Worm (Caenorhabditis elegans): ENCODE measurements around the gene C04C3.4.

C04C3.4 gene

DNA sequence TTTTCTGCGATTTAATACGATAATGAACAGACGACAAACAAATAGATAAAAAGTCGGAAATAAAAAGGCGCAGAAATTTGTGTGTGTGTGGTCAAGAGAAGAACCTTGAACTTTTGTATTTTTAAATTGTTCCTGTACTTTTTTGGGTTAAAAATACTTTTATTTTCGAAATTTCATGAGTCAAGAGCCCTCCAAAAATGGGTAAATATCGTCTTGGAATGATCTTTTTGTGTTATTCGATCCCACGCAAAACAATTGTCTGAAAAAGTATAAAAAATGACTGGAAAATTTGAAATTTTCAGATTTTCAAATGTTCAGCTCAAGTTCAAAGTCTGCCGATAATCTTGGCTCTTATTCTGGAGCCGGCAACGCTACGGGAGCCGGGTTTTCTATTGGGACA, 1.4 kb downstream of the C04C3.4 start, which contains the start of gene C04C3.14:
Gene C04C3.14 (plus strand): TSS at position 301 of the 400 bp plus-strand sequence.
- TF ChIP-seq mxl-3 (GFP tag; optimal IDR thresholded peaks at IDR 0.05), result no peak

DNA sequence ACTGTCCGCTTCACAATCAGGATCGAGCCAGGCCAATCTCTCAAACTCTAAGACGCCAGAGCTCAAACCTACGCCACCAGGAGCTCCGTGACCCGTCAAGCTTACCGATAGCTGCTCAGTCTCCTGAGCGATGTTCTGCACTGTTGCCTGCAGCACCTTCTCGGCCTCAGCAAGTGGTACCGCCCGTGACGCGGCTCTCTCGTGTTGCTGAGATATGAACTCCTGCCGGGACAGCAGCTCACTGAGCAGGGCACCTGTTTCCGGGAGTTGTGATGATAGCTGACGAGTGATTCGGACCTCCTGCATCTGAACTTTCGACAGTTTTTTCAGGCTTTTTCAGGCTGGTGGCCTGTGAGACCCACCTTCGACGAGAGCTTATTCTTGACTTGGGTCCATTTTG, 3.9 kb downstream of the C04C3.4 start:
- no peak for TF ChIP-seq spr-3 (GFP tag; optimal IDR thresholded peaks at IDR 0.05)
- 0 out of 2 replicates have a peak, but pooled peaks have one; percentile 29 for TF ChIP-seq Y105C5A.15 (GFP tag; IDR thresholded peaks at IDR 0.05)
- peak in 1 of 2 experiments; percentile 89 for TF ChIP-seq unc-62 (GFP tag; optimal IDR thresholded peaks at IDR 0.05 in 1 of 2)
- no peak for TF ChIP-seq unc-62 (tag; optimal IDR thresholded peaks at IDR 0.05)
- no peak for TF ChIP-seq ZK337.2 (GFP tag; IDR thresholded peaks at IDR 0.05)
- TF ChIP-seq mdl-1 (tag; optimal IDR thresholded peaks at IDR 0.05), result no peak
- TF ChIP-seq set-16 (GFP tag; IDR thresholded peaks at IDR 0.05), result peak; percentile 82

DNA sequence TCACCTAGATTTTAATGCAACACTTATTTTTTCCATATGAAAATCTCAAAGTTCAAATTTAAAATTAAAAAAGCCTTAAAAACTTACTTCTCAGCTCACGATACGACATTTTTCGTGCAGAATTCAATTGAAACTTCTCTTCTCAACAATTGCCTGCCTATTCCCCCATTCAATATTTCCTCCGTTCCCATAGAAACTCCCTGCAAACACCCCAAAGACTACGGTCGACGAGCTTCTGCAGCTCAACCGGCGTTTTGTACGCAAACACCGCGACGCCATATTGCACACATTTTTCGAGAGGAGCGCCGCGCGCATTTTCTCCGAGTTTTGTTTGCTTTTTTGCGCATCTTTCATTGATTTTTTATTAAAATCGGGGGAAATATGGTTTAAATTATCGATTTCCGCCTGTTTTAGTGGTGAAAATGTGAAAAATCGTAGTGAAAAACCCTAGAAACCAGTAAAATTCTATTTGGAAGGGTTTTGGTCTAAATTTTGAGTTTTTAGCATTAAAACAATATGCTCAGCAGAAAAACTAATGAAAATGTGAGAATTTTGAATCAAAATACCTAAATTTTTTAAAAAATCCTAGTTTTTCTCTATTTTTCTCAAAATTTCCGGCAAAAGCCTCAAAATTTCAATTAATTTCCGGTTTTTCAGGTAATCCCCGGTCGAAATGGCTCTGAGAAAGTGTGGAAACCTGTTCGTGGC, 5.0 kb downstream of the C04C3.4 start, which contains the start of the genes dyf-3 and pdhb-1:
Gene dyf-3 (minus strand): TSS at position 217 of the 708 bp plus-strand sequence.
Gene pdhb-1 (plus strand): TSS at position 658 of the 708 bp plus-strand sequence.
- TF ChIP-seq ceh-44 (GFP tag; IDR thresholded peaks at IDR 0.05) (no peak), hif-1 (tag; optimal IDR thresholded peaks at IDR 0.05) (peak in 1 of 2 experiments; percentile 34), aha-1 (tag) (peak; percentile 55), hlh-11 (tag; optimal IDR thresholded peaks at IDR 0.05) (peak; percentile 4), nhr-10 (tag; optimal IDR thresholded peaks at IDR 0.05) (no peak), madf-9 (GFP tag; conservative IDR thresholded peaks at IDR 0.05) (no peak), unc-62 (GFP tag; optimal IDR thresholded peaks at IDR 0.05 in 1 of 2) (peak in 1 of 2 experiments; percentile 86), unc-62 (tag; optimal IDR thresholded peaks at IDR 0.05) (no peak), daf-19 (GFP tag; conservative IDR thresholded peaks at IDR 0.05) (no peak), lin-13 (GFP tag; optimal IDR thresholded peaks at IDR 0.05) (peak; percentile 11), hmg-1.1 (GFP tag; IDR thresholded peaks at IDR 0.05) (peak; percentile 60), arid-1 (GFP tag; conservative IDR thresholded peaks at IDR 0.05) (no peak), lsy-2 (tag; optimal IDR thresholded peaks at IDR 0.05) (peak; percentile 0 to 94), sdz-12 (GFP tag; optimal IDR thresholded peaks at IDR 0.05) (no peak), spr-1 (tag; optimal IDR thresholded peaks at IDR 0.05) (no peak), mes-2 (tag; optimal IDR thresholded peaks at IDR 0.05; ENCODE audit: poor library complexity, severe bottlenecking) (peak; percentile 73), F37D6.2 (tag; optimal IDR thresholded peaks at IDR 0.05) (no peak), hlh-30 (tag; optimal IDR thresholded peaks at IDR 0.05; ENCODE audit: insufficient read depth) (peak; percentile 8), snpc-4 (tag; optimal IDR thresholded peaks at IDR 0.05) (no peak), dpl-1 (GFP tag; optimal IDR thresholded peaks at IDR 0.05) (peak; percentile 36), ZK337.2 (GFP tag; IDR thresholded peaks at IDR 0.05) (no peak), nhr-42 (GFP tag; IDR thresholded peaks at IDR 0.05) (no peak), lin-29 (GFP tag; IDR thresholded peaks at IDR 0.05) (no peak), ces-1 (GFP tag; optimal IDR thresholded peaks at IDR 0.05) (no peak)

DNA sequence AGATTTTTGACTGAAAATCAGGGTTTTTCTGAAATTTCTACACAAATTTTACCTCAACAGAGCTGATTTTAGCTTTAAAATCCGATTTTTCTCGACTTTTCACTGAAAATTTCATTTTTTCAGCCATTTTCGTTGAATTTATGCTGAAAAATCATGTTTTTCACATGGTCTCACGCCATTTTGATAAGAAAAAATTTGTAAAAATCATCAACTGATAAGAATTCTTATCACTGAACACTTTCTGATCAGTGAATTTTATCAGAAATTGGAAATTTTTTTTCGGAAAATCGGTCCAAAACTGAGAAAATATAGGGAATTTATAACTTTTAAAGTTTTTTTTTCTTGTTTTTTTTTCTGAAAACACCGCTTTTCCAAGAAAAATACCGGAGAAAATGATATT, 6.8 kb downstream of the C04C3.4 start:
- TF ChIP-seq nhr-28 (tag; optimal IDR thresholded peaks at IDR 0.05) (peak; percentile 20), dmd-9 (GFP tag; IDR thresholded peaks at IDR 0.05) (no peak), daf-16 (GFP tag; optimal IDR thresholded peaks at IDR 0.05) (no peak), daf-16 (tag; optimal IDR thresholded peaks at IDR 0.05) (peak; percentile 2), nhr-10 (tag; optimal IDR thresholded peaks at IDR 0.05) (no peak), arid-1 (GFP tag; conservative IDR thresholded peaks at IDR 0.05) (no peak), T20F7.1 (GFP tag; optimal IDR thresholded peaks at IDR 0.05) (no peak), ztf-7 (tag; optimal IDR thresholded peaks at IDR 0.05) (no peak), jun-1 (tag; optimal IDR thresholded peaks at IDR 0.05) (no peak), mdt-29 (GFP tag; IDR thresholded peaks at IDR 0.05) (no peak), pqm-1 (tag; optimal IDR thresholded peaks at IDR 0.05) (peak; percentile 49), nhr-41 (GFP tag; IDR thresholded peaks at IDR 0.05) (no peak)
